Worm (Caenorhabditis elegans) whole organism, mixed stage, embryonic: ENCODE data around the gene F48G7.5.

Source experiments
- M03D4.4 ChIP-seq: sonication (generic microtip); optimal IDR thresholded peaks from 2 replicates; lab custom pipeline; 2017; ENCODE audit warnings: mild to moderate bottlenecking, missing genetic modification characterization, missing compliant biosample characterization
- bed-3 ChIP-seq: fragments of 200-800 bp; sonication (Bioruptor generic); optimal IDR thresholded peaks from 3 replicates; lab custom pipeline; 2018; ENCODE audit warnings: mild to moderate bottlenecking, missing genetic modification characterization, moderate library complexity, missing compliant biosample characterization
- ceh-43 ChIP-seq: fragments of 200-800 bp; sonication (Bioruptor generic); optimal IDR thresholded peaks from 2 replicates; lab custom pipeline; 2018; ENCODE audit warnings: mild to moderate bottlenecking, missing genetic modification characterization, moderate library complexity, missing compliant biosample characterization
- ces-1 ChIP-seq: fragments of 150-350 bp; optimal IDR thresholded peaks from 2 replicates; lab custom pipeline; 2014; ENCODE audit warnings: missing biosample characterization, missing genetic modification reagents, missing genetic modification characterization
- cnd-1 ChIP-seq: fragments of 200-800 bp; sonication (Bioruptor generic); optimal IDR thresholded peaks from 2 replicates; lab custom pipeline; 2018; ENCODE audit warnings: mild to moderate bottlenecking, missing genetic modification characterization, missing compliant biosample characterization
- drap-1 ChIP-seq: fragments of 200-800 bp; sonication (Bioruptor generic); optimal IDR thresholded peaks from 3 replicates; lab custom pipeline; 2018; ENCODE audit warnings: mild to moderate bottlenecking, missing genetic modification characterization, missing compliant biosample characterization
- elt-3 ChIP-seq: fragments of 150-350 bp; optimal IDR thresholded peaks from 2 replicates; lab custom pipeline; 2014; ENCODE audit warnings: missing biosample characterization, missing genetic modification characterization
- flh-1 ChIP-seq: fragments of 200-800 bp; sonication (Bioruptor generic); optimal IDR thresholded peaks from 2 replicates; lab custom pipeline; 2018; ENCODE audit warnings: mild to moderate bottlenecking, missing genetic modification characterization, moderate library complexity, missing compliant biosample characterization
- lin-13 ChIP-seq: fragments of 150-350 bp; optimal IDR thresholded peaks from 2 replicates; lab custom pipeline; 2014; ENCODE audit warnings: missing biosample characterization, missing genetic modification characterization
- lsy-2 ChIP-seq: fragments of 150-350 bp; optimal IDR thresholded peaks from 2 replicates; lab custom pipeline; 2014; ENCODE audit warnings: missing biosample characterization, missing genetic modification characterization
- mab-5 ChIP-seq: fragments of 150-350 bp; optimal IDR thresholded peaks from 2 replicates; lab custom pipeline; 2014; ENCODE audit warnings: missing biosample characterization, missing genetic modification characterization
- mep-1 ChIP-seq: fragments of 150-350 bp; optimal IDR thresholded peaks from 2 replicates; lab custom pipeline; 2017; ENCODE audit warnings: missing biosample characterization, missing genetic modification reagents, missing genetic modification characterization, inconsistent platforms
- nhr-2 ChIP-seq: fragments of 150-350 bp; optimal IDR thresholded peaks from 2 replicates; lab custom pipeline; 2014; ENCODE audit warnings: missing biosample characterization, missing genetic modification characterization
- pha-4 ChIP-seq: fragments of 150-350 bp; optimal IDR thresholded peaks from 2 replicates; lab custom pipeline; 2018; ENCODE audit warnings: missing biosample characterization, missing genetic modification reagents, missing genetic modification characterization
- snpc-4 ChIP-seq: fragments of 150-350 bp; optimal IDR thresholded peaks from 2 replicates; lab custom pipeline; 2014; ENCODE audit warnings: missing biosample characterization, missing genetic modification characterization
- sptf-1 ChIP-seq: sonication (generic microtip); optimal IDR thresholded peaks from 2 replicates; lab custom pipeline; 2017; ENCODE audit warnings: mild to moderate bottlenecking, missing genetic modification characterization, moderate library complexity, missing compliant biosample characterization
- tbx-8 ChIP-seq: fragments of 200-800 bp; sonication (Bioruptor generic); optimal IDR thresholded peaks from 2 replicates; lab custom pipeline; 2018; ENCODE audit warnings: mild to moderate bottlenecking, missing genetic modification characterization, moderate library complexity, missing compliant biosample characterization
- unc-120 ChIP-seq: sonication (generic microtip); optimal IDR thresholded peaks from 2 replicates; lab custom pipeline; 2017; ENCODE audit warnings: missing genetic modification characterization, missing compliant biosample characterization; ENCODE audit not compliant: poor library complexity, severe bottlenecking
- unc-39 ChIP-seq: fragments of 150-350 bp; optimal IDR thresholded peaks from 2 replicates; lab custom pipeline; 2014; ENCODE audit warnings: missing biosample characterization, missing genetic modification characterization
- ztf-11 ChIP-seq: fragments of 150-350 bp; optimal IDR thresholded peaks from 2 replicates; lab custom pipeline; 2014; ENCODE audit warnings: missing biosample characterization, missing genetic modification characterization

The F48G7.5 gene

ce11 chrV:578977-579376 lies 43.8 kb downstream of the F48G7.5 start, which contains the start of gene K06H6.4:
K06H6.4 (plus strand) TSS chrV:579277.
- no peak for TF ChIP-seq lsy-2 (tag; lab: Kevin White, UChicago)
- TF ChIP-seq pha-4 (tag; lab: Kevin White, UChicago), result no peak
- no peak for TF ChIP-seq ces-1 (GFP tag; lab: Kevin White, UChicago)
- TF ChIP-seq drap-1, result no peak
- TF ChIP-seq elt-3, result no peak
- TF ChIP-seq mep-1 (tag; lab: Kevin White, UChicago), result no peak

ce11 chrV:576918-577317 lies 45.8 kb downstream of the F48G7.5 start:
- TF ChIP-seq M03D4.4 (tag; lab: Kevin White, UChicago) (no peak), tbx-8 (GFP tag; lab: Kevin White, UChicago) (no peak), pha-4 (tag; lab: Kevin White, UChicago) (no peak), ztf-11 (tag; lab: Kevin White, UChicago) (no peak), bed-3 (GFP tag; lab: Kevin White, UChicago) (no peak), drap-1 (no peak)

DNA sequence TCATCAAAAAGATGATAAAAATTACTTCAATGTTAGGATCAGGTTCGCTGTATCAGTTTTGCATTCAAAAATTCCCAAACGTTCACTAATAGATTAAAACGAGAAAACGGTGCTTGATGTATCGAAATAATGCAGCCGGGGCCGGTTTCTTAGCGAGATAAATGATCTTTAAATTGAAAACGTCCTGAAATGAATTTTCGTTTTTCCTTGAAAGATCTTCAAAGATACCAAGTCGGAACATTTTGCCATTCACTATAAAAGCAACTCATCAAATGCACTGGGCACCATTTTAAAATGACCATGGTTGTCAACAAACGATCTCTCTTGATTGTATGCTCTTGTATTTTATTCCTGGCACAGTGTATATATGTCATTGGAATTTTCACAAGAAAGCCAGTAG lies 46.7 kb downstream of the F48G7.5 start, which contains the start of gene K06H6.5:
K06H6.5 (plus strand) TSS at position 301 of the 400 bp plus-strand sequence.
- TF ChIP-seq pha-4 (tag; lab: Kevin White, UChicago) (no peak), mep-1 (tag; lab: Kevin White, UChicago) (no peak), snpc-4 (no peak), bed-3 (GFP tag; lab: Kevin White, UChicago) (no peak), nhr-2 (tag; lab: Kevin White, UChicago) (no peak), M03D4.4 (tag; lab: Kevin White, UChicago) (no peak), sptf-1 (tag; lab: Kevin White, UChicago) (no peak), lin-13 (no peak), elt-3 (no peak), cnd-1 (tag; lab: Kevin White, UChicago) (no peak), drap-1 (no peak), flh-1 (GFP tag; lab: Kevin White, UChicago) (no peak)
- TF ChIP-seq, all 35 proteins: peak for 0

- TF ChIP-seq unc-120 (tag; lab: Kevin White, UChicago) (no peak), ces-1 (GFP tag; lab: Kevin White, UChicago) (no peak), ceh-43 (GFP tag; lab: Kevin White, UChicago) (no peak), drap-1 (no peak), nhr-2 (tag; lab: Kevin White, UChicago) (no peak), mep-1 (tag; lab: Kevin White, UChicago) (no peak), unc-39 (tag; lab: Kevin White, UChicago) (no peak), elt-3 (no peak), mab-5 (tag; lab: Kevin White, UChicago) (no peak), ztf-11 (tag; lab: Kevin White, UChicago) (no peak)
- TF ChIP-seq, all 35 proteins: peak for 0
Observed at ce11 chrV:574639-575038, 48.1 kb downstream of the F48G7.5 start, which contains the start of gene C14C6.13. C14C6.13 (minus strand) TSS chrV:574739.
